Fruit fly (Drosophila melanogaster): ENCODE results near the gene CG5167.

DNA sequence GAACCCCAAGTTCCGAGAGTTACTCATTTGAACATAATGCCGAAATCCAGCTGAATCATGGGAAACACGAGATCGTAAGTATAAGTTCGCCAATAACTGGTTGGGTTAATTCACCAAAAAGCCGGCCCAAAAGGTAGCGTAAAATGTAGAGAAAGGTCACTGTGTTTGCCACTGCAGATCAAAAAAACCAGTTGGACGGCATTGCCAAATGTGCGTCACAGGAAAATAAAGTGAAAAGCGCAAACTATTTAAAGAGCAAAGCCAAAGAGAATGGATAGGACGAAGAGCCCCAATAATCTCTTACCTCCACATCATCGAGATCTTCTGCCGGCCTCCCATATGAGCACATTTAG lies 35.7 kb upstream of the CG5167 start:
- TF ChIP-seq bab1 (GFP tag; optimal IDR thresholded peaks at IDR 0.05) (no peak), CG33017 (tag; optimal IDR thresholded peaks at IDR 0.05) (no peak), Clk (GFP tag; optimal IDR thresholded peaks at IDR 0.05) (no peak), Hr96 (GFP tag; optimal IDR thresholded peaks at IDR 0.05) (no peak), CG12768 (GFP tag; optimal IDR thresholded peaks at IDR 0.05) (no peak), kay (GFP tag; ENCODE audit: borderline replicate concordance) (no peak), Crg-1 (GFP tag; optimal IDR thresholded peaks at IDR 0.05) (no peak), CG11617 (GFP tag; optimal IDR thresholded peaks at IDR 0.05) (no peak), cic (GFP tag; optimal IDR thresholded peaks at IDR 0.05) (no peak)

Measured in whole organism, adult.